Fruit fly (Drosophila melanogaster): ENCODE data around the gene tin.

The tin gene

DNA sequence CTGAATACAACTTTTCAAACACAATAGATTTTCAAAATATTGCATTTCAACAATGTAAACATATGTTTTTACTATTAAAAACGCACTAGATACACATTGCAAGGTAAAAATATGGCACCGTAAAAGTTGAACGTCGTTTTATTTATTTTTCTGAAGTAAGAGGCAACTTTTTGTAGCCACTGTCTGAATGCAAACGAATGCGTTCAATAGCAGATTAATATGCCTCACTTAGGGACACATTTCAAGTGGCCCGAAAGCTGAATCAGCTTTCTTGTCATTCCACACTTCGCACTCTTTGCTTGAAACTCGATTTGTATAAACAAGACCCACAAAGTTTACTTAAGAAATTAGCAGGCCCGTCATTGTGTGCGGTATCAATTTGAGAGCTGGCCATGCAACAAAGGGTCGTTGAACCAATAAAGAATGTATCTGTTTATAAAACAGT, 28.9 kb upstream of the tin start (continued):
- TF ChIP-seq CG10366 (GFP tag; IDR thresholded peaks at IDR 0.05) (no peak), Chrac-16 (GFP tag; optimal IDR thresholded peaks at IDR 0.05) (no peak), CG2199 (GFP tag; IDR thresholded peaks at IDR 0.05) (no peak), Mrtf (GFP tag; IDR thresholded peaks at IDR 0.05) (no peak), tx (GFP tag; optimal IDR thresholded peaks at IDR 0.05) (no peak), fru (optimal IDR thresholded peaks at IDR 0.05) (no peak), MESR4 (GFP tag; optimal IDR thresholded peaks at IDR 0.05) (no peak), CG14965 (GFP tag; optimal IDR thresholded peaks at IDR 0.05; ENCODE audit: borderline replicate concordance) (no peak), fu2 (GFP tag; optimal IDR thresholded peaks at IDR 0.05) (no peak), Meics (GFP tag; optimal IDR thresholded peaks at IDR 0.05) (peak; percentile 36), Hmr (GFP tag; optimal IDR thresholded peaks at IDR 0.05) (peak; percentile 28), CG8478 (optimal IDR thresholded peaks at IDR 0.05) (no peak), abd-A (tag; optimal IDR thresholded peaks at IDR 0.05) (no peak), Camta (GFP tag; optimal IDR thresholded peaks at IDR 0.05) (peak; percentile 15), YL-1 (GFP tag; optimal IDR thresholded peaks at IDR 0.05) (peak; percentile 24), CG34422 (GFP tag; IDR thresholded peaks at IDR 0.05) (no peak), CG12942 (GFP tag; optimal IDR thresholded peaks at IDR 0.05) (no peak), her (GFP tag; optimal IDR thresholded peaks at IDR 0.05) (peak; percentile 36), sna (GFP tag; IDR thresholded peaks at IDR 0.05; ENCODE audit: partially characterized antibody) (no peak), C15 (GFP tag; IDR thresholded peaks at IDR 0.05) (no peak), Dp (GFP tag; optimal IDR thresholded peaks at IDR 0.05) (peak; percentile 55), cwo (GFP tag; optimal IDR thresholded peaks at IDR 0.05) (peak; percentile 35), knrl (GFP tag; IDR thresholded peaks at IDR 0.05; ENCODE audit: partially characterized antibody) (no peak), dm (GFP tag; optimal IDR thresholded peaks at IDR 0.05) (no peak), CG12744 (GFP tag; optimal IDR thresholded peaks at IDR 0.05) (no peak), aop (GFP tag; IDR thresholded peaks at IDR 0.05) (no peak), gsb (GFP tag; IDR thresholded peaks at IDR 0.05) (no peak), dpn (GFP tag; optimal IDR thresholded peaks at IDR 0.05) (no peak), sd (tag; optimal IDR thresholded peaks at IDR 0.05) (no peak), Sry-δ (GFP tag; optimal IDR thresholded peaks at IDR 0.05) (no peak), CG8290 (GFP tag; optimal IDR thresholded peaks at IDR 0.05) (no peak), CG8290 (tag; optimal IDR thresholded peaks at IDR 0.05) (no peak), E2f1 (GFP tag; IDR thresholded peaks at IDR 0.05) (no peak), CG15479 (GFP tag; optimal IDR thresholded peaks at IDR 0.05) (no peak), Dad (GFP tag; optimal IDR thresholded peaks at IDR 0.05) (no peak), psq (GFP tag; optimal IDR thresholded peaks at IDR 0.05) (no peak), jumu (GFP tag; optimal IDR thresholded peaks at IDR 0.05) (no peak), Awh (GFP tag; IDR thresholded peaks at IDR 0.05) (no peak), schlank (tag; optimal IDR thresholded peaks at IDR 0.05) (peak; percentile 10), CG6791 (GFP tag; IDR thresholded peaks at IDR 0.05; ENCODE audit: partially characterized antibody) (no peak), CG6654 (GFP tag; optimal IDR thresholded peaks at IDR 0.05) (no peak), vnd (GFP tag; IDR thresholded peaks at IDR 0.05; ENCODE audit: partially characterized antibody) (no peak), CG12659 (GFP tag; optimal IDR thresholded peaks at IDR 0.05) (no peak), CG13775 (GFP tag; optimal IDR thresholded peaks at IDR 0.05) (no peak), Atf6 (GFP tag; IDR thresholded peaks at IDR 0.05) (no peak), jing (GFP tag; optimal IDR thresholded peaks at IDR 0.05) (no peak), CG17186 (GFP tag; optimal IDR thresholded peaks at IDR 0.05) (no peak), gt (GFP tag; IDR thresholded peaks at IDR 0.05) (no peak), Dbx (GFP tag; IDR thresholded peaks at IDR 0.05) (no peak), CG8089 (GFP tag; optimal IDR thresholded peaks at IDR 0.05) (peak; percentile 23), gce (GFP tag; IDR thresholded peaks at IDR 0.05) (no peak), crol (GFP tag; IDR thresholded peaks at IDR 0.05) (no peak), slp2 (GFP tag; optimal IDR thresholded peaks at IDR 0.05) (no peak), p53 (GFP tag; optimal IDR thresholded peaks at IDR 0.05) (peak; percentile 46)

Measured in whole organism, embryonic.